Worm (Caenorhabditis elegans): ENCODE results near the gene Y41E3.18.

Y41E3.18 gene

ce11 chrIV:15025384-15025783, 40.2 kb downstream of the Y41E3.18 start, which contains the start of gene fcd-2 (continued):
- TF ChIP-seq die-1 (tag; optimal IDR thresholded peaks at IDR 0.05) (no peak), ztf-6 (GFP tag; IDR thresholded peaks at IDR 0.05) (no peak), D2030.7 (GFP tag; IDR thresholded peaks at IDR 0.05) (0 out of 2 replicates have a peak, but pooled peaks have one; percentile 19), dpff-1 (tag; optimal IDR thresholded peaks at IDR 0.05) (no peak), B0336.3 (GFP tag; IDR thresholded peaks at IDR 0.05) (peak; percentile 26; the same call in 1 of the 2 replicates), egl-18 (GFP tag; IDR thresholded peaks at IDR 0.05) (no peak), rcor-1 (GFP tag; IDR thresholded peaks at IDR 0.05) (no peak), snpc-1.3 (tag; optimal IDR thresholded peaks at IDR 0.05; ENCODE audit: insufficient read depth) (peak; percentile 6), attf-5 (GFP tag; optimal IDR thresholded peaks at IDR 0.05) (peak; percentile 63), lsl-1 (GFP tag; optimal IDR thresholded peaks at IDR 0.05) (peak; percentile 23), tbp1 (GFP tag; optimal IDR thresholded peaks at IDR 0.05) (peak; percentile 48), nfyb-1 (GFP tag; IDR thresholded peaks at IDR 0.05) (no peak), Y56A3A.18 (GFP tag; IDR thresholded peaks at IDR 0.05) (no peak), cebp-1 (GFP tag; IDR thresholded peaks at IDR 0.05) (no peak), cebp-1 (tag; optimal IDR thresholded peaks at IDR 0.05) (peak; percentile 41), aptf-3 (GFP tag; IDR thresholded peaks at IDR 0.05) (no peak), gei-17 (GFP tag; optimal IDR thresholded peaks at IDR 0.05) (no peak), lin-35 (GFP tag; optimal IDR thresholded peaks at IDR 0.05) (peak in 2 of 3 experiments; percentile 18 to 74), attf-3 (GFP tag; conservative IDR thresholded peaks at IDR 0.05) (peak; percentile 95), nhr-80 (tag; optimal IDR thresholded peaks at IDR 0.05) (no peak), snpc-3.4 (tag; optimal IDR thresholded peaks at IDR 0.05) (peak; percentile 34), T26A5.8 (tag; optimal IDR thresholded peaks at IDR 0.05) (no peak), ceh-58 (GFP tag; IDR thresholded peaks at IDR 0.05) (no peak), F55B11.4 (tag; optimal IDR thresholded peaks at IDR 0.05; ENCODE audit: borderline replicate concordance, insufficient read depth) (no peak), F52B5.7 (tag; optimal IDR thresholded peaks at IDR 0.05) (no peak), ama-1 (optimal IDR thresholded peaks at IDR 0.05) (no peak), ama-1 (GFP tag; optimal IDR thresholded peaks at IDR 0.05) (peak in 1 of 2 experiments; percentile 24), F49E8.2 (tag; optimal IDR thresholded peaks at IDR 0.05; ENCODE audit: insufficient read depth) (peak; percentile 43), madf-3 (GFP tag; IDR thresholded peaks at IDR 0.05) (0 out of 2 replicates have a peak, but pooled peaks have one; percentile 4), K12H6.12 (tag; optimal IDR thresholded peaks at IDR 0.05) (peak; percentile 1), nhr-90 (tag; optimal IDR thresholded peaks at IDR 0.05) (no peak), him-1 (tag; optimal IDR thresholded peaks at IDR 0.05) (no peak), egrh-3 (GFP tag; IDR thresholded peaks at IDR 0.05) (no peak), ekl-4 (GFP tag; IDR thresholded peaks at IDR 0.05) (no peak), B0035.1 (tag; optimal IDR thresholded peaks at IDR 0.05) (peak; percentile 23), ceh-100 (GFP tag; IDR thresholded peaks at IDR 0.05) (no peak)

ce11 chrIV:15024426-15024825, 41.1 kb downstream of the Y41E3.18 start:
- no peak for TF ChIP-seq attf-3 (GFP tag; conservative IDR thresholded peaks at IDR 0.05)
- TF ChIP-seq ama-1 (optimal IDR thresholded peaks at IDR 0.05): no peak
- TF ChIP-seq ama-1 (GFP tag; optimal IDR thresholded peaks at IDR 0.05): no peak
- TF ChIP-seq zfh-2 (GFP tag; conservative IDR thresholded peaks at IDR 0.05): peak; percentile 67

ce11 chrIV:15020958-15021357, 44.6 kb downstream of the Y41E3.18 start:
- TF ChIP-seq zfh-2 (GFP tag; conservative IDR thresholded peaks at IDR 0.05): 0 out of 2 replicates have a peak, but pooled peaks have one; percentile 23
- TF ChIP-seq K11D2.4 (GFP tag; IDR thresholded peaks at IDR 0.05): no peak
- no peak for TF ChIP-seq chd-7 (tag; optimal IDR thresholded peaks at IDR 0.05)
- TF ChIP-seq K12H6.12 (tag; optimal IDR thresholded peaks at IDR 0.05): peak; percentile 12
- peak; percentile 27; the same call in 1 of the 2 replicates for TF ChIP-seq cebp-2 (GFP tag; IDR thresholded peaks at IDR 0.05)
- TF ChIP-seq cebp-1 (GFP tag; IDR thresholded peaks at IDR 0.05): no peak
- TF ChIP-seq cebp-1 (tag; optimal IDR thresholded peaks at IDR 0.05): peak; percentile 19
- TF ChIP-seq ama-1 (optimal IDR thresholded peaks at IDR 0.05): no peak
- no peak for TF ChIP-seq ama-1 (GFP tag; optimal IDR thresholded peaks at IDR 0.05)
- TF ChIP-seq lin-26 (GFP tag; IDR thresholded peaks at IDR 0.05): no peak
- TF ChIP-seq ztf-18 (tag; optimal IDR thresholded peaks at IDR 0.05): peak; percentile 41
- no peak for TF ChIP-seq F55B11.4 (tag; optimal IDR thresholded peaks at IDR 0.05; ENCODE audit: borderline replicate concordance, insufficient read depth)
- TF ChIP-seq lin-35 (GFP tag; optimal IDR thresholded peaks at IDR 0.05): peak in 1 of 3 experiments; percentile 8
- TF ChIP-seq Y79H2A.3 (GFP tag; conservative IDR thresholded peaks at IDR 0.05): no peak
- no peak for TF ChIP-seq tlf-1 (GFP tag; optimal IDR thresholded peaks at IDR 0.05)

Measured in whole organism, young adult.